Worm (Caenorhabditis elegans): ENCODE results near the gene col-150.

Gene col-150

DNA sequence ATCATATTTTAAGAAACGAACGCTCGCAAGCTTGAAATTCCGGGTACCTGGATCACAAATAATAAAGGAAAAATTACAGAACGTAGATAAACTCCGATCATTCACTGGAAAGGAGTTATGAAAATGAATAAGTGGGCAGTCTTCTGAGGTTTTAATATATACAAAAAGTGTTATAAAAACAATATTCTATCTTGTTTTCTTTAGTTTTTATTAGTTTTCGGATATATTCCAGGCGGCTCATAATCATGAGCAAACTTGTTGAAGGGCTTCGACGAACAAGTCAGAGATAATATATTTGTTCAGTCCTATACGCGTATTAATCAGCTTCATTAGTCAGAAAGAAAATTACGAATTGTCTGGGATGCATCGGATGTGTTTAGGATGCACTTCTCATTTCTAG, 19.5 kb upstream of the col-150 start, which contains the start of gene gcy-6:
Gene gcy-6, minus strand, starts transcription at position 101 of the 400 bp plus-strand sequence.
- no peak for TF ChIP-seq lin-39 (tag; optimal IDR thresholded peaks at IDR 0.05)
- peak in 1 of 2 experiments; percentile 15 for TF ChIP-seq unc-62 (GFP tag; optimal IDR thresholded peaks at IDR 0.05 in 1 of 2)
- no peak for TF ChIP-seq unc-62 (tag; optimal IDR thresholded peaks at IDR 0.05)
- TF ChIP-seq aha-1 (tag): peak; percentile 85

- TF ChIP-seq ceh-32 (tag; optimal IDR thresholded peaks at IDR 0.05; ENCODE audit: poor library complexity) (no peak), lin-15B (tag; optimal IDR thresholded peaks at IDR 0.05) (no peak), T20F7.1 (GFP tag; optimal IDR thresholded peaks at IDR 0.05) (no peak), nhr-6 (tag; optimal IDR thresholded peaks at IDR 0.05) (no peak), daf-19 (GFP tag; conservative IDR thresholded peaks at IDR 0.05) (no peak), F37D6.2 (tag; optimal IDR thresholded peaks at IDR 0.05) (no peak)
Observed at ce11 chrV:10307283-10307682, 12.8 kb upstream of the col-150 start, which contains the start of gene che-12. TSS of gene che-12 (minus strand) at chrV:10307383.

DNA sequence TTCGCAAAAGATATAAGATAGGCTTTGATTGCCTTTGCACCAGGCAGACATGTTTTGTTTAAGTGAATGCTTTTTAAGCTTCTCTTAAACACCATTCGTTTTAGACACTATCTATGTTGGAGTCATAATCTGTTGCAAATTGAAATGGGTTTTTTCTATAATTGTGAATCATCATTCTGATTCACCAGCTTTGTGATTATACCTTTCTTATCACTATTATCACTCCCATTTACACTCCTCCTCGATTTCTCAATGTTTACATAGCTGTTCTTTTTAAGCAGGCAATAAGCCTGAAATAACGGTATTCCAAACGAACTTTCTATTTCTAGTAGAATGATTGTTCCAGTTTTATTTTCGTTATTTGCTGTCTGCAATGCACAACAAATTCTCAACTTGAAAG, 2.6 kb upstream of the col-150 start, which contains the start of gene B0024.4:
Gene B0024.4, plus strand, starts transcription at position 301 of the 400 bp plus-strand sequence.
- TF ChIP-seq php-3 (GFP tag; IDR thresholded peaks at IDR 0.05) (no peak), unc-62 (GFP tag; optimal IDR thresholded peaks at IDR 0.05 in 1 of 2) (peak in 1 of 2 experiments; percentile 20), unc-62 (tag; optimal IDR thresholded peaks at IDR 0.05) (no peak), pqm-1 (tag; optimal IDR thresholded peaks at IDR 0.05) (peak; percentile 15), zip-2 (tag; optimal IDR thresholded peaks at IDR 0.05) (no peak), mdt-29 (GFP tag; IDR thresholded peaks at IDR 0.05) (no peak)

DNA sequence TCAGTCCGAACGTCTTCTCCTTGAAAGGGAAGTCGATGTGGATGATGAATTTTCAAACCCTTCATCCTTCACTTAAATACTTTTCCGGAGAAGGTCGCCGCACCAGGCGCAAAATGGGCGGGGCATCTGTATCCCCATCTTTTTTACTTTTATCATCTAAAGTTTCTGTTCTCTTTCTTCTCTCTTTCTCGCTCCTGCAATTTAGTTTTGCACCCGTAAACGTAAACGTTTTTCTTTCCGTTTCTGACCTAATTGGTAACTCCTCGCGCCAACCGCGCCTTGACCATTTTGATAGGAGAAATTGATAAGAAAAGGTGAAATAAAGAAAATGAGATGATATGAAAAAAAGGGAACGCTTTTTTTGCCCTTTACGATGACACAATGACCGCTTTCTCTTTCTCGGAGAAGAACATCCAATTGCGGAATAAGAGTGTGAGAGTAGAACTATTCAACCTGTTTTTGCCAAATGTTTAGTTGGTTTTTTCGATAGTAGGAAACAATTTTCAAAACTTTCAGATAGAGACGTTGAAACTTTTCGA, 1.6 kb downstream of the col-150 start, which contains the start of gene col-149:
Gene col-149, minus strand, starts transcription at position 51 of the 539 bp plus-strand sequence.
- TF ChIP-seq pqm-1 (tag; optimal IDR thresholded peaks at IDR 0.05) (peak; percentile 66), unc-62 (GFP tag; optimal IDR thresholded peaks at IDR 0.05 in 1 of 2) (peak in 1 of 2 experiments; percentile 62), unc-62 (tag; optimal IDR thresholded peaks at IDR 0.05) (no peak), cey-2 (tag; optimal IDR thresholded peaks at IDR 0.05; ENCODE audit: borderline replicate concordance, insufficient read depth) (peak; percentile 3), hlh-11 (tag; optimal IDR thresholded peaks at IDR 0.05) (peak; percentile 51), nhr-76 (tag; optimal IDR thresholded peaks at IDR 0.05) (no peak), aha-1 (tag) (peak; percentile 26), mep-1 (tag; optimal IDR thresholded peaks at IDR 0.05) (no peak), vab-7 (GFP tag; IDR thresholded peaks at IDR 0.05) (no peak), D1046.2 (GFP tag; IDR thresholded peaks at IDR 0.05) (peak; percentile 6; the same call in 1 of the 2 replicates), mxl-3 (GFP tag; optimal IDR thresholded peaks at IDR 0.05) (peak; percentile 59), nhr-28 (tag; optimal IDR thresholded peaks at IDR 0.05) (peak; percentile 81)

ce11 chrV:10291848-10292247, 2.6 kb downstream of the col-150 start:
- peak; percentile 76; the same call in 1 of the 2 replicates for TF ChIP-seq set-16 (GFP tag; IDR thresholded peaks at IDR 0.05)
- no peak for TF ChIP-seq lim-7 (GFP tag; IDR thresholded peaks at IDR 0.05)
- TF ChIP-seq aha-1 (tag): peak; percentile 14

DNA sequence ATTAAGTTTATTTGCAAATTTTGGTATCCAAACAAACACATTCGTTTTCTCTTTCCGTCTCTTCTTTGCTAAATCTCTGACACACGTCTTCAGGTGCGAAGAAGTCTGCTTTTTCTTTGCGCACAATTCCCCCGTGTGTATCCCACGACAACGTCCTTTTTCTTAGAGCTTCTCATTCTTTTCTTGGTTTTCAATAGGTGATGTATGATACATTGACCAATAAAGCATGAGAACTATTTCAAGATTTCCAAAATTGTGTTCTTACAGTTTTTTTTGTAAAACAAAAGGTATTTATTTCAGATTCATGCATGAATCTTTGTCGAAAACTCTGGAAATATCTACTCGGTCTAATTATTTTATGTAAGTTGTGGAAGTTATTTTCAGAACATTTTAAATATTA, 4.7 kb downstream of the col-150 start, which contains the start of gene B0024.15:
Gene B0024.15, plus strand, starts transcription at position 301 of the 400 bp plus-strand sequence.
- TF ChIP-seq dmd-6 (GFP tag; IDR thresholded peaks at IDR 0.05): no peak
- peak; percentile 47 for TF ChIP-seq aha-1 (tag)

DNA sequence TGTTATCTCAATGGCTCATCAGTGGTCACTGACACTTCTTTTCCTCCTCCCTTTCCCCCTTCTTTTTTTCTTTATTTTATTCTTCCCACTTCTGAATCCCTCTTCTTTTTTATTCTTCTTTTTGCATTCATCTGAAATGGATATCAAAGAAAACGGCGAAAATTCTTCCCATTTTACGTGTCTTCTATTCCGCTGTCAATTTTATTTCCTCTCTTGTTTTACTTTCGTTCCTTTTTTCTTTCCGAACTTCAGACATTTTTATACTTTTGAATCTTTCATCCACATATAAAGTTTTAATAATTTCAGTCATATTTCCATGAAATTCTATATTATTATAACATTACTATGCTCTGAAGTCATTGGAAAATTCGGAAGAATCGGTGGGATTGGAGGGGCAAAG, 7.2 kb downstream of the col-150 start, which contains the start of gene B0024.3:
Gene B0024.3, plus strand, starts transcription at position 301 of the 400 bp plus-strand sequence.
- no peak for TF ChIP-seq hlh-30 (tag; optimal IDR thresholded peaks at IDR 0.05; ENCODE audit: insufficient read depth)
- no peak for TF ChIP-seq fos-1 (tag; optimal IDR thresholded peaks at IDR 0.05)
- TF ChIP-seq skn-1 (tag; optimal IDR thresholded peaks at IDR 0.05): no peak
- TF ChIP-seq fkh-10 (GFP tag; optimal IDR thresholded peaks at IDR 0.05): no peak
- TF ChIP-seq snpc-1.2 (GFP tag; IDR thresholded peaks at IDR 0.05): no peak
- no peak for TF ChIP-seq lsy-2 (tag; optimal IDR thresholded peaks at IDR 0.05)
- TF ChIP-seq attf-4 (tag; optimal IDR thresholded peaks at IDR 0.05): no peak
- no peak for TF ChIP-seq F37D6.2 (tag; optimal IDR thresholded peaks at IDR 0.05)
- TF ChIP-seq aly-2 (tag; optimal IDR thresholded peaks at IDR 0.05): no peak
- TF ChIP-seq arid-1 (GFP tag; conservative IDR thresholded peaks at IDR 0.05): no peak
- TF ChIP-seq hif-1 (tag; optimal IDR thresholded peaks at IDR 0.05): no peak
- no peak for TF ChIP-seq rbr-2 (tag; optimal IDR thresholded peaks at IDR 0.05)
- TF ChIP-seq F49E8.2 (tag; optimal IDR thresholded peaks at IDR 0.05; ENCODE audit: borderline replicate concordance): no peak
- TF ChIP-seq lim-7 (GFP tag; IDR thresholded peaks at IDR 0.05): no peak
- no peak for TF ChIP-seq daf-12 (tag; optimal IDR thresholded peaks at IDR 0.05)
- no peak for TF ChIP-seq unc-39 (tag; optimal IDR thresholded peaks at IDR 0.05)

Measured in whole organism, L4 larva.